Fruit fly (Drosophila melanogaster) whole organism, embryonic: Measurements from ENCODE around the gene bib.

Source experiments
- Asciz ChIP-seq: fragments of 200-800 bp; sonication (Bioruptor generic); optimal IDR thresholded peaks from 2 replicates; lab custom pipeline; 2017; ENCODE audit warnings: missing biosample characterization, mild to moderate bottlenecking, missing genetic modification characterization, missing genetic modification reagents
- B-H2 ChIP-seq: fragments of 200-800 bp; sonication (Bioruptor generic); optimal IDR thresholded peaks from 2 replicates; lab custom pipeline; 2018; ENCODE audit warnings: missing biosample characterization, mild to moderate bottlenecking, missing genetic modification characterization
- CG11247 ChIP-seq: fragments of 200-800 bp; sonication (Bioruptor generic); IDR thresholded peaks from 2 replicates; pipeline ENCODE4 v1.3.6; 2022; ENCODE audit warnings: missing biosample characterization, missing genetic modification characterization
- CG11504 ChIP-seq: fragments of 200-800 bp; sonication (Bioruptor generic); optimal IDR thresholded peaks from 3 replicates; lab custom pipeline; 2019; ENCODE audit warnings: missing biosample characterization, mild to moderate bottlenecking, missing genetic modification characterization, moderate library complexity
- CG13287 ChIP-seq: fragments of 200-800 bp; sonication (Bioruptor generic); IDR thresholded peaks from 2 replicates; pipeline ENCODE4 v1.3.6; 2022; ENCODE audit warnings: missing biosample characterization, missing genetic modification characterization; ENCODE audit not compliant: partially characterized antibody
- CG14441 ChIP-seq: fragments of 200-800 bp; sonication (Bioruptor generic); IDR thresholded peaks from 2 replicates; pipeline ENCODE4 v1.3.6; 2022; ENCODE audit warnings: missing biosample characterization, missing genetic modification characterization
- CG15514 ChIP-seq: fragments of 200-800 bp; sonication (Bioruptor generic); optimal IDR thresholded peaks from 3 replicates; lab custom pipeline; 2017; ENCODE audit warnings: missing biosample characterization, missing genetic modification characterization, mild to moderate bottlenecking, moderate library complexity, missing genetic modification reagents
- CG1647 ChIP-seq: fragments of 200-800 bp; sonication (Bioruptor generic); optimal IDR thresholded peaks from 3 replicates; lab custom pipeline; 2016; ENCODE audit warnings: missing biosample characterization, missing genetic modification characterization
- CG17359 ChIP-seq: fragments of 200-800 bp; sonication (Bioruptor generic); optimal IDR thresholded peaks from 3 replicates; lab custom pipeline; 2018; ENCODE audit warnings: missing biosample characterization, mild to moderate bottlenecking, missing genetic modification characterization, moderate library complexity
- CG17612 ChIP-seq: fragments of 200-800 bp; sonication (Bioruptor generic); IDR thresholded peaks from 2 replicates; pipeline ENCODE4 v1.3.6; 2022; ENCODE audit warnings: missing biosample characterization, missing genetic modification characterization
- CG17802 ChIP-seq: fragments of 200-800 bp; sonication (Bioruptor generic); optimal IDR thresholded peaks from 2 replicates; lab custom pipeline; 2018; ENCODE audit warnings: missing biosample characterization, mild to moderate bottlenecking, missing genetic modification characterization, moderate library complexity
- CG2199 ChIP-seq: fragments of 200-800 bp; sonication (Bioruptor generic); IDR thresholded peaks from 3 replicates; pipeline ENCODE4 v1.3.6; 2022; ENCODE audit warnings: missing biosample characterization, missing genetic modification characterization
- CG31441 ChIP-seq: fragments of 200-800 bp; sonication (Bioruptor generic); IDR thresholded peaks from 2 replicates; pipeline ENCODE4 v1.3.6; 2022; ENCODE audit warnings: missing biosample characterization, missing genetic modification characterization
- CG3726 ChIP-seq: fragments of 200-800 bp; sonication (Bioruptor generic); IDR thresholded peaks from 3 replicates; pipeline ENCODE4, ENCODE4 v1.3.6; 2022; ENCODE audit warnings: missing biosample characterization, missing genetic modification characterization
- CG3838 ChIP-seq: fragments of 200-800 bp; sonication (Bioruptor generic); optimal IDR thresholded peaks from 3 replicates; lab custom pipeline; 2016; ENCODE audit warnings: missing biosample characterization, missing genetic modification characterization
- CG7556 ChIP-seq: fragments of 200-800 bp; sonication (Bioruptor generic); optimal IDR thresholded peaks from 2 replicates; lab custom pipeline; 2017; ENCODE audit warnings: missing biosample characterization, mild to moderate bottlenecking, missing genetic modification characterization
- CG7786 ChIP-seq: fragments of 200-800 bp; sonication (Bioruptor generic); optimal IDR thresholded peaks from 2 replicates; lab custom pipeline; 2016; ENCODE audit warnings: missing biosample characterization, missing genetic modification characterization
- CG7839 ChIP-seq: fragments of 200-800 bp; sonication (Bioruptor generic); optimal IDR thresholded peaks from 3 replicates; lab custom pipeline; 2018; ENCODE audit warnings: missing biosample characterization, mild to moderate bottlenecking, missing genetic modification characterization, moderate library complexity
- CkIIα-i1 ChIP-seq: fragments of 200-800 bp; sonication (Bioruptor generic); IDR thresholded peaks from 2 replicates; pipeline ENCODE4 v1.3.6; 2022; ENCODE audit warnings: missing biosample characterization, missing genetic modification characterization
- CrebB ChIP-seq: fragments of 200-800 bp; sonication (Bioruptor generic); optimal IDR thresholded peaks from 3 replicates; lab custom pipeline; 2018; ENCODE audit warnings: missing biosample characterization, mild to moderate bottlenecking, missing genetic modification characterization
- Dll ChIP-seq: fragments of 200-800 bp; sonication (Bioruptor generic); IDR thresholded peaks from 4 replicates; pipeline ENCODE4 v1.3.6; 2022; ENCODE audit warnings: missing biosample characterization, missing genetic modification characterization; ENCODE audit not compliant: partially characterized antibody
- Dp ChIP-seq: fragments of 200-800 bp; sonication (Bioruptor generic); optimal IDR thresholded peaks from 2 replicates; lab custom pipeline; 2018; ENCODE audit warnings: missing biosample characterization, mild to moderate bottlenecking, missing genetic modification characterization, moderate library complexity
- HLH54F ChIP-seq: fragments of 200-800 bp; sonication (Bioruptor generic); optimal IDR thresholded peaks from 3 replicates; lab custom pipeline; 2016; ENCODE audit warnings: missing biosample characterization, missing genetic modification characterization
- Hr39 ChIP-seq: fragments of >200 bp; optimal IDR thresholded peaks from 2 replicates; lab custom pipeline; 2017
- MTF-1 ChIP-seq: fragments of 200-800 bp; sonication (Bioruptor generic); optimal IDR thresholded peaks from 2 replicates; lab custom pipeline; 2018; ENCODE audit warnings: missing biosample characterization, mild to moderate bottlenecking, missing genetic modification characterization, borderline replicate concordance
- Mad ChIP-seq: fragments of 200-800 bp; sonication (Bioruptor generic); optimal IDR thresholded peaks from 2 replicates; lab custom pipeline; 2016; ENCODE audit warnings: missing biosample characterization, missing genetic modification characterization
- NFAT ChIP-seq: fragments of 200-800 bp; sonication (Bioruptor generic); IDR thresholded peaks from 2 replicates; pipeline ENCODE4 v1.3.6; 2022; ENCODE audit warnings: missing biosample characterization, missing genetic modification characterization
- Opbp ChIP-seq: fragments of 200-800 bp; sonication (Bioruptor generic); IDR thresholded peaks from 3 replicates; pipeline ENCODE4 v1.3.6; 2022; ENCODE audit warnings: missing biosample characterization, missing genetic modification characterization; ENCODE audit not compliant: partially characterized antibody
- bsh ChIP-seq, 2 experiments: fragments of 200-800 bp; sonication (Bioruptor generic); optimal IDR thresholded peaks; 2 replicates each; lab custom pipeline; 2017 to 2018; ENCODE audit warnings: mild to moderate bottlenecking in 2 of 2, missing biosample characterization in 2 of 2, missing genetic modification characterization in 2 of 2, moderate library complexity in 1 of 2
- cad ChIP-seq: fragments of >200 bp; optimal IDR thresholded peaks from 2 replicates; lab custom pipeline; 2017; ENCODE audit warnings: missing biosample characterization, missing genetic modification characterization
- cas ChIP-seq: fragments of 200-800 bp; sonication (Bioruptor generic); IDR thresholded peaks from 2 replicates; pipeline ENCODE4 v1.3.6; 2022; ENCODE audit warnings: missing biosample characterization, missing genetic modification characterization
- danr ChIP-seq: fragments of 200-800 bp; sonication (Bioruptor generic); IDR thresholded peaks from 2 replicates; pipeline ENCODE4 v1.3.6; 2022; ENCODE audit warnings: missing biosample characterization, missing genetic modification characterization
- dmrt11E ChIP-seq: fragments of 200-800 bp; sonication (Bioruptor generic); optimal IDR thresholded peaks from 3 replicates; lab custom pipeline; 2018; ENCODE audit warnings: missing biosample characterization, mild to moderate bottlenecking, missing genetic modification characterization, moderate library complexity
- dmrt99B ChIP-seq: fragments of 200-800 bp; sonication (Bioruptor generic); optimal IDR thresholded peaks from 2 replicates; lab custom pipeline; 2018; ENCODE audit warnings: missing biosample characterization, mild to moderate bottlenecking, missing genetic modification characterization, moderate library complexity
- exex ChIP-seq: fragments of 200-800 bp; sonication (Bioruptor generic); optimal IDR thresholded peaks from 4 replicates; lab custom pipeline; 2018; ENCODE audit warnings: missing biosample characterization, mild to moderate bottlenecking, missing genetic modification characterization, moderate library complexity
- gce ChIP-seq: fragments of 200-800 bp; sonication (Bioruptor generic); IDR thresholded peaks from 3 replicates; pipeline ENCODE4 v1.3.6; 2022; ENCODE audit warnings: missing biosample characterization, missing genetic modification characterization
- gcm ChIP-seq: fragments of 200-800 bp; sonication (Bioruptor generic); optimal IDR thresholded peaks from 2 replicates; lab custom pipeline; 2019; ENCODE audit warnings: missing biosample characterization, mild to moderate bottlenecking, missing genetic modification characterization, moderate library complexity
- gsb ChIP-seq: fragments of 200-800 bp; sonication (Bioruptor generic); IDR thresholded peaks from 2 replicates; pipeline ENCODE4 v1.3.6; 2022; ENCODE audit warnings: missing biosample characterization, missing genetic modification characterization
- gsb-n ChIP-seq: fragments of 200-800 bp; sonication (Bioruptor generic); optimal IDR thresholded peaks from 3 replicates; lab custom pipeline; 2018; ENCODE audit warnings: missing biosample characterization, mild to moderate bottlenecking, missing genetic modification characterization
- ind ChIP-seq: fragments of 200-800 bp; sonication (Bioruptor generic); optimal IDR thresholded peaks from 3 replicates; lab custom pipeline; 2016; ENCODE audit warnings: missing biosample characterization, missing genetic modification characterization
- jigr1 ChIP-seq: fragments of 200-800 bp; sonication (Bioruptor generic); IDR thresholded peaks from 3 replicates; pipeline ENCODE4 v1.3.6; 2022; ENCODE audit warnings: missing biosample characterization, missing genetic modification characterization
- lbe ChIP-seq: fragments of 200-800 bp; sonication (Bioruptor generic); optimal IDR thresholded peaks from 2 replicates; lab custom pipeline; 2016; ENCODE audit warnings: missing biosample characterization, mild to moderate bottlenecking, missing genetic modification characterization
- p53 ChIP-seq: fragments of 200-800 bp; sonication (Bioruptor generic); optimal IDR thresholded peaks from 2 replicates; lab custom pipeline; 2016; ENCODE audit warnings: missing biosample characterization, missing genetic modification characterization
- pum ChIP-seq: fragments of 200-800 bp; sonication (Bioruptor generic); optimal IDR thresholded peaks from 2 replicates; lab custom pipeline; 2016; ENCODE audit warnings: missing biosample characterization, missing genetic modification characterization
- ro ChIP-seq: fragments of 200-800 bp; sonication (Bioruptor generic); IDR thresholded peaks from 2 replicates; pipeline ENCODE4 v1.3.6; 2022; ENCODE audit warnings: missing biosample characterization, missing genetic modification characterization
- schlank ChIP-seq: fragments of 200-800 bp; sonication (Bioruptor generic); optimal IDR thresholded peaks from 2 replicates; lab custom pipeline; 2018; ENCODE audit warnings: missing biosample characterization, mild to moderate bottlenecking, missing genetic modification characterization
- sd ChIP-seq: fragments of 200-800 bp; sonication (Bioruptor generic); optimal IDR thresholded peaks from 3 replicates; lab custom pipeline; 2018; ENCODE audit warnings: missing biosample characterization, mild to moderate bottlenecking, missing genetic modification characterization, moderate library complexity
- slbo ChIP-seq: fragments of 200-800 bp; sonication (Bioruptor generic); IDR thresholded peaks from 2 replicates; pipeline ENCODE4 v1.3.6; 2022; ENCODE audit warnings: missing biosample characterization, missing genetic modification characterization
- zf30C ChIP-seq: fragments of 200-800 bp; sonication (Bioruptor generic); optimal IDR thresholded peaks from 3 replicates; lab custom pipeline; 2018; ENCODE audit warnings: missing biosample characterization, mild to moderate bottlenecking, missing genetic modification characterization

Gene bib

DNA sequence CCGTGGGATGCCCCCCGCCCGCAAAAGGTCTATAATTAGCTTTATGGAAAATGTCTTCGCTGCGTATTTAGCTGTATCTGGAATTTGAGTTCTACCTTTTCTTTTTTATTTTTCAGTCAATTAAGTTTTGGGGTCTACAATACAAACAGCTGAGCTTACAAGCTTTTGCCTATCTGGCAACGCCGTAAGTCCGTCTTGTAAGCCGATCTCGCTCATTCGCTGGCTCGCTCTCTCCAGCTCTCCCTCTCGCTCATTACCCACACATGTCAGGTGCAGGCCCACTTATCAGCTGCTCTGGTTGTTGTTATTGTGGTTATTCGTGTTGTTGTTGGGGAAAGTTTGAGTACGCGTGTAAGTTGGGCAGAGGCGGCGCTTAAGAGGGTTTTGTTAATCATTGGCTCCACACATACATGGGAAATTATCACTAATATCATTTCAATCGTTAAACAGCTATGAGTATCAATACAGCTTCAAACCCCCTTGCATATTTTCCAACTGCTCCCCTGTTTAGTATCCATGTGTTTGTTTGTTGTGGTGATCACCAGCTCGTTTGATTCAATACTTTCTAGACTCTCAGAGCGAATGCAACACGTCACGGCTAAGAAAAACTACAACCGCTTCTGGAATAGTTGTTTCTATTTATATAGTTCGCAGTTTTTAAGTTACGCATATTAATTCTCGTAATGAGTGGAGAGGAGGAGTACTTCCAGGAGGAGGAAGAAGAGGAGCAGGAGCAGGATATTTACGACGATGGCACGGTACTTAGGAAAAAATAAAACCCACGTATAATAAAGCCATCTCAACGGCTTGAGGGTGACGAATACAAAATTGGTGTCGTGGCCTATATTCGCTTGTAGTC, 25.6 kb downstream of the bib start (continued):
- TF ChIP-seq bsh (GFP tag; optimal IDR thresholded peaks at IDR 0.05; lab: Kevin White, UChicago) (peak; percentile 97), CkIIα-i1 (GFP tag; lab: Robert Waterston, UW) (peak; percentile 88), p53 (GFP tag; lab: Kevin White, UChicago) (peak; percentile 96), CG2199 (GFP tag; lab: Robert Waterston, UW) (peak; percentile 98), sd (no peak), CG14441 (peak; percentile 98), CG7839 (tag; lab: Kevin White, UChicago) (peak; percentile 97), ind (peak; percentile 98), pum (GFP tag; lab: Kevin White, UChicago) (peak; percentile 97), CG1647 (peak; percentile 97), cas (GFP tag; lab: Robert Waterston, UW) (peak; percentile 97), Asciz (GFP tag; lab: Kevin White, UChicago) (peak; percentile 91), CG7556 (GFP tag; lab: Kevin White, UChicago) (peak; percentile 94), CG13287 (GFP tag; lab: Robert Waterston, UW) (peak; percentile 27; the same call in 1 of the 2 replicates), gce (GFP tag; lab: Robert Waterston, UW) (peak; percentile 95), HLH54F (GFP tag; lab: Kevin White, UChicago) (peak; percentile 98), CG17612 (GFP tag; lab: Robert Waterston, UW) (peak; percentile 95), CG31441 (peak; percentile 93; the same call in 1 of the 2 replicates), CG11247 (GFP tag; lab: Robert Waterston, UW) (peak; percentile 96), danr (GFP tag; lab: Robert Waterston, UW) (peak; percentile 94), B-H2 (GFP tag; lab: Kevin White, UChicago) (peak; percentile 95), CG17802 (tag; lab: Kevin White, UChicago) (peak; percentile 87), gsb (GFP tag; lab: Robert Waterston, UW) (peak; percentile 96), CrebB (peak; percentile 97), gsb-n (tag; lab: Kevin White, UChicago) (peak; percentile 95), NFAT (peak; percentile 98), jigr1 (GFP tag; lab: Robert Waterston, UW) (peak; percentile 89), CG3838 (GFP tag; lab: Kevin White, UChicago) (peak; percentile 89), Dll (no peak), slbo (peak; percentile 99), CG17359 (tag; lab: Kevin White, UChicago) (peak; percentile 98), exex (tag; lab: Kevin White, UChicago) (no peak), CG7786 (peak; percentile 99), dmrt99B (tag; lab: Kevin White, UChicago) (peak; percentile 96), MTF-1 (GFP tag; lab: Kevin White, UChicago) (peak; percentile 91), CG15514 (GFP tag; lab: Kevin White, UChicago) (peak; percentile 84), Opbp (GFP tag; lab: Robert Waterston, UW) (no peak), CG3726 (GFP tag; lab: Robert Waterston, UW) (peak; percentile 89; the same call in 2 of the 3 replicates), Hr39 (lab: Kevin White, UChicago) (no peak), ro (GFP tag; lab: Robert Waterston, UW) (peak; percentile 91), Dp (peak; percentile 14), lbe (GFP tag; lab: Kevin White, UChicago) (peak; percentile 98), CG11504 (tag; lab: Kevin White, UChicago) (peak; percentile 95), cad (GFP tag; lab: Kevin White, UChicago) (no peak), zf30C (no peak), Mad (GFP tag; lab: Kevin White, UChicago) (peak; percentile 95), gcm (GFP tag; lab: Kevin White, UChicago) (peak; percentile 94), dmrt11E (tag; lab: Kevin White, UChicago) (peak; percentile 94), schlank (tag; lab: Kevin White, UChicago) (peak; percentile 98)
